Worm (Caenorhabditis elegans) whole organism, L4 larva: ENCODE data around the gene slc-17.3.

Experiments
- Y75B8A.6 ChIP-seq: fragments of 200-800 bp; sonication (Bioruptor generic); IDR thresholded peaks from 2 replicates; pipeline ENCODE4 v1.3.6; 2022; ENCODE audit warnings: missing genetic modification reagents, missing genetic modification characterization, missing compliant biosample characterization
- attf-4 ChIP-seq: sonication (generic microtip); optimal IDR thresholded peaks from 3 replicates; lab custom pipeline; 2017; ENCODE audit warnings: missing biosample characterization, missing genetic modification characterization
- ceh-20 ChIP-seq: fragments of 200-800 bp; sonication (Bioruptor generic); IDR thresholded peaks from 2 replicates; pipeline ENCODE4 v1.3.6; 2022; ENCODE audit warnings: missing genetic modification reagents, missing genetic modification characterization, missing compliant biosample characterization
- daf-12 ChIP-seq: fragments of 150-350 bp; optimal IDR thresholded peaks from 2 replicates; lab custom pipeline; 2014; ENCODE audit warnings: missing biosample characterization, missing genetic modification reagents, missing genetic modification characterization
- dmd-9 ChIP-seq: fragments of 200-800 bp; sonication (Bioruptor generic); IDR thresholded peaks from 2 replicates; pipeline ENCODE4 v1.3.6; 2022; ENCODE audit warnings: missing genetic modification reagents, missing genetic modification characterization, missing compliant biosample characterization
- duxl-1 ChIP-seq: sonication (generic microtip); optimal IDR thresholded peaks from 2 replicates; lab custom pipeline; 2016; ENCODE audit warnings: mild to moderate bottlenecking, missing genetic modification characterization, moderate library complexity, missing compliant biosample characterization; ENCODE audit not compliant: poor library complexity
- egl-43 ChIP-seq: fragments of 200-800 bp; sonication (Bioruptor generic); IDR thresholded peaks from 2 replicates; pipeline ENCODE4 v1.3.6; 2022; ENCODE audit warnings: missing genetic modification reagents, missing genetic modification characterization, missing compliant biosample characterization
- lim-7 ChIP-seq: fragments of 200-800 bp; sonication (Bioruptor generic); IDR thresholded peaks from 2 replicates; pipeline ENCODE4 v1.3.6; 2022; ENCODE audit warnings: missing genetic modification characterization, missing compliant biosample characterization
- lin-13 ChIP-seq: fragments of 150-350 bp; optimal IDR thresholded peaks from 2 replicates; lab custom pipeline; 2014; ENCODE audit warnings: missing biosample characterization, missing genetic modification reagents, missing genetic modification characterization
- lir-3 ChIP-seq: sonication (generic microtip); optimal IDR thresholded peaks from 2 replicates; lab custom pipeline; 2016; ENCODE audit warnings: mild to moderate bottlenecking, missing genetic modification characterization, missing compliant biosample characterization
- madf-5 ChIP-seq, 2 experiments: fragments of 200-800 bp; sonication (Bioruptor generic); IDR thresholded peaks; 2 replicates each; pipeline ENCODE4 v1.3.6; 2022; ENCODE audit warnings: missing compliant biosample characterization in 2 of 2, missing genetic modification characterization in 2 of 2
- mep-1 ChIP-seq: fragments of 150-350 bp; sonication (generic microtip); optimal IDR thresholded peaks from 3 replicates; lab custom pipeline; 2014; ENCODE audit warnings: missing biosample characterization, missing genetic modification characterization
- nhr-6 ChIP-seq: fragments of 150-350 bp; optimal IDR thresholded peaks from 2 replicates; lab custom pipeline; 2014; ENCODE audit warnings: missing biosample characterization, missing genetic modification characterization
- saeg-2 ChIP-seq: fragments of 200-800 bp; sonication (Bioruptor generic); IDR thresholded peaks from 2 replicates; pipeline ENCODE4 v1.3.6; 2022; ENCODE audit warnings: missing genetic modification reagents, missing genetic modification characterization, missing compliant biosample characterization
- spr-1 ChIP-seq: sonication (generic microtip); optimal IDR thresholded peaks from 2 replicates; lab custom pipeline; 2016; ENCODE audit warnings: mild to moderate bottlenecking, missing genetic modification characterization, missing compliant biosample characterization
- spr-3 ChIP-seq: fragments of 200-800 bp; sonication (Bioruptor generic); optimal IDR thresholded peaks from 2 replicates; lab custom pipeline; 2018; ENCODE audit warnings: mild to moderate bottlenecking, missing genetic modification characterization, missing compliant biosample characterization
- unc-130 ChIP-seq: sonication (generic microtip); optimal IDR thresholded peaks from 2 replicates; lab custom pipeline; 2016; ENCODE audit warnings: missing genetic modification reagents, missing genetic modification characterization, missing compliant biosample characterization
- unc-62 ChIP-seq, 3 experiments: fragments of 150-350 bp in 1 of 3; sonication (generic microtip); optimal IDR thresholded peaks in 2 of 3; peaks in 1 of 3; 1 replicate in 1 of 3; 2 replicates in 2 of 3; lab custom pipeline; 2014 to 2017; ENCODE audit warnings: missing biosample characterization in 3 of 3, missing genetic modification characterization in 3 of 3, missing genetic modification reagents in 3 of 3, missing genotype in 1 of 3
- zag-1 ChIP-seq: fragments of 150-350 bp; optimal IDR thresholded peaks from 2 replicates; lab custom pipeline; 2014; ENCODE audit warnings: missing biosample characterization, missing genetic modification characterization
- zfp-2 ChIP-seq: sonication (generic microtip); optimal IDR thresholded peaks from 2 replicates; lab custom pipeline; 2016; ENCODE audit warnings: mild to moderate bottlenecking, missing genetic modification characterization, missing compliant biosample characterization
- ztf-7 ChIP-seq: fragments of 150-350 bp; optimal IDR thresholded peaks from 2 replicates; lab custom pipeline; 2014; ENCODE audit warnings: missing biosample characterization, missing genetic modification characterization

The slc-17.3 gene

DNA sequence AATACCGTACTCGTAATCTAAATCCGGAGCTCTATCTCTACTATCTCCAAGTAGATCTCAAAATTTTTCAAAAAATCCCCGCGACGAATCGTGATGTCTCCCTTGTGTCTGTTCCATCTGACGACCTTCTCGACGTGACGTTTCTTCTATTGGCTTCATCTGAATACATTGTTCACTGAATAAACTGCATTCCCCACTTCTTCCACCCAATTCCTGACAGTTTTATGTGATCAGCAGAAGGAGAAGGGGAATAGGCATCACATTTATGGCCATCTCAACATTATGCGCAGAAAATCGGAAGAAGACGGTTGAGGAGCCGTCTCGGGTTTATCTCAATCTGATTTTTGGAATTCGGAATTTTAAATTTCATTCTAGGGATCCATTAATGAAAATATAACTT, 46.1 kb downstream of the slc-17.3 start:
- TF ChIP-seq mep-1 (tag; lab: Kevin White, UChicago): no peak
- TF ChIP-seq ceh-20 (GFP tag; lab: Robert Waterston, UW): no peak
- no peak for TF ChIP-seq spr-1 (tag; lab: Kevin White, UChicago)
- TF ChIP-seq lin-13 (GFP tag; lab: Kevin White, UChicago): no peak
- TF ChIP-seq spr-3 (GFP tag; lab: Kevin White, UChicago): no peak
- no peak for TF ChIP-seq zag-1
- no peak for TF ChIP-seq ztf-7 (tag; lab: Kevin White, UChicago)
- TF ChIP-seq saeg-2: no peak
- TF ChIP-seq Y75B8A.6 (GFP tag; lab: Robert Waterston, UW): no peak
- TF ChIP-seq madf-5 (GFP tag; IDR thresholded peaks at IDR 0.05; lab: Robert Waterston, UW): no peak
- no peak for TF ChIP-seq zfp-2
- no peak for TF ChIP-seq lir-3 (tag; lab: Kevin White, UChicago)
- TF ChIP-seq attf-4 (tag; lab: Kevin White, UChicago): no peak
- TF ChIP-seq lim-7 (GFP tag; lab: Robert Waterston, UW): no peak
- no peak for TF ChIP-seq daf-12 (tag; lab: Kevin White, UChicago)

DNA sequence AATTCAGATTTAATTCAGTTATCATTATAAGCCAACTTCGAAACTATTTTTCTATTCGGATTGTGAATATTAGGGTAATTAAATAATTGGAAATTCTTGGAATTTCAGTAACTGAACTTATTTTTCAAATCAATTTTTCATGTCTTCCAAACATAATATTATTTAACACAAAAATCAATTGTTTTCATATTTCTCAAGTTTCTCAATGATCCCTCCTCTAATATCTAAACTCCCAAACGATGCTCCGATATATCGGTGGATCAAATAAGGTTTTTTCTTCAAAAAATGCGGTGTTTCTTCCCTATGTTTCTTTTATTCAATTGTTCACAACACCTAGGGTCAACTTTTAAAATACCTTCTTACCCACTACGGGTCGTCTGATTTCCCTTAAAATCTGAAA, 48.6 kb downstream of the slc-17.3 start:
- no peak for TF ChIP-seq duxl-1 (tag; lab: Kevin White, UChicago)
- peak; percentile 100 for TF ChIP-seq nhr-6 (tag; lab: Kevin White, UChicago)
- TF ChIP-seq, all 104 proteins: peak for 1

DNA sequence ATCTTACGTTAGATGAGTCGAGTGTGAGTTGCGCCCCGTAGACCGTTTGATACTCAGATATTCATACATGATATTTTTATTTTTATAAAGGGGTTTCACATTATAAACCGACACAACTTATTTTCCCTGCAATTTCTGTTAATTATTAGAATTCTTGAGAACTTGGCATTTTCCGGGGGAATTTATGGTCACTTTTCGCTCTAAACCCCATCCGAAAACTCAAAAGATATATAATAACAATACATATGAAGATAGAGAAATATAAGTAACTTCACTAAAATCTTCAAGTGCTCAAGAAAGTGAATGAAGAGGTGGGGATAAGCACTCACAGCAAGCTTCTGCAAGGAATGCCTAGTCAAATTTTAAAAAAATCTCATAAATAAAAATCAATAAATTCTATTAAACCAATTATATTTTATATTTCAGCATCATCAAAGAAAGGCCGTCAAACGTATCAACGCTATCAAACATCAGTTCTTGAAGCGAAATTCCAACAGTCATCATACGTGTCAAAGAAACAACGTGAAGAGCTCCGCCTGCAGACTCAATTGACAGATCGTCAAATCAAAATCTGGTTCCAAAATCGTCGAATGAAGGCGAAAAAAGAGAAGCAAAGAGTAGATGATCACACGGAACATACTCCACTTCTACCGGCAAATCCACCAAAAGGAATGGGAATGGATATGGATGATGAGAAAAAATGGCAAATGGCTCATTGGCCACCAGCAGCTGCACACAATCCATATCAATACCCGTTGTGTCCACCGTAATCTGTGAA, 49.3 kb downstream of the slc-17.3 start:
- TF ChIP-seq nhr-6 (tag; lab: Kevin White, UChicago) (peak; percentile 100), unc-130 (no peak)
- TF ChIP-seq, all 104 proteins: peak for 1

DNA sequence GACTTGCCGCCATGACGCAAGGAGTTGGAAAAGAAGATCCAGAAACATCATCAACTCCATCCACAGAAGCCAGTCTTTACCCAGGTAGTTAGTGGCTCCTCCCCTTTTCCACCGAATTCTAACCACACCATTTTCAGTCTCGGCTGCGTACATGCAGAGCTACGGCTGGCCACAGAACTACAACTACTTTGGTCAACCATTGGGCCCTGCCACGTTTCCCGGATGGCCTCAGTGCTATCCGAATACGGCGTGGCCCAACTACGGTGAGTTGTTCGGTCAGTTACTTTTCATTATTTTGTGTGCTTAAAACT, 50.1 kb downstream of the slc-17.3 start:
- TF ChIP-seq ztf-7 (tag; lab: Kevin White, UChicago): no peak
- peak in 1 of 2 experiments; percentile 49 for TF ChIP-seq unc-62 (GFP tag; optimal IDR thresholded peaks at IDR 0.05 in 1 of 2; lab: Kevin White, UChicago)
- no peak for TF ChIP-seq unc-62 (tag; optimal IDR thresholded peaks at IDR 0.05; lab: Kevin White, UChicago)
- TF ChIP-seq dmd-9: no peak
- TF ChIP-seq, all 104 proteins: peak for 1

DNA sequence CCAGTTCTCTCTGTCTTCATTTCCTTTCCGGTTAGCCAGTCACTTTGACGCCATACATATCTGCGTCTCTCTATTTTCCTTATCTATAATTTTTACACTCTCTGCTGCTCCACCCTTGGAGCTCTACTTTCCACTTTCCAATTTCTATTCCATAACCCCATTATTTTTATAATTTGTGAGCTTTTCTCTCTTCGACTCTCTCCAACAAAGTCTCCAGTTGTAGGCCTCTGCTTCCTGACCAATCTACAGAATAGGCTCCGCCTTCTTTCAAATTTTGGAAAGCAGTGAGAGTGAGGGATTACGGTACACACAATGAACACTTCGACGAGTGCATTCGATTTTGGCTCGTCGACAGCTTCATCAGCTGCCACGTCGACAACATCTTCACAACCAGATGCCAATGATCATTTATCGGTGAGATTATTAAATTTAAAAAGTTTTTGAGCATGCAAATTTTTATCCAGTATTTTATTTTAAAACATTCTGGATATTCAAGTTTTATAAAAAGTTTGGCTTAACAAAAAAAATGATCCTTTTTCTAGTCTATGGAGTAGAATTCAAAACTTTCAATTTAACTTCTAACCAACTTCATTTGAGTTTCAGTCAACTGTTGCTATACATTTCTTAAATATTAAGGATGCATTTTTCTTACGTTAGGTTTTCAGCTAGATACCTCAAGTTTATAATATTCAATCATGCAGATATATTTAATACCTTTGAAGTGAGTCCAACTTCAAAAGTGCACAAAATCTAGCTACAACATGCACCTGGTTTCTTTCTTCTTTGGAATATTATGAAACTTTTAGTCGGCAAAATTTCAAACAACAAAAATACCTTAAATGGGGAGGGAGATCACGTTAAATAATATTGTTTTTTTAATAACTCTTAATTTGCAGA, 50.7 kb downstream of the slc-17.3 start, which contains the start of gene egl-5:
Gene egl-5 (plus strand): TSS at position 216 of the 897 bp plus-strand sequence.
- peak; percentile 100 for TF ChIP-seq nhr-6 (tag; lab: Kevin White, UChicago)
- TF ChIP-seq egl-43: no peak
